Worm (Caenorhabditis elegans) whole organism, young adult: ENCODE results near the gene F14F9.8.

Source experiments
- F22D6.2 ChIP-seq: sonication (generic microtip); optimal IDR thresholded peaks from 2 replicates; lab custom pipeline; 2016; ENCODE audit warnings: mild to moderate bottlenecking, missing genetic modification characterization, missing compliant biosample characterization
- K11D2.4 ChIP-seq: fragments of 200-800 bp; sonication (Bioruptor generic); IDR thresholded peaks from 2 replicates; pipeline ENCODE4 v1.3.6; 2022; ENCODE audit warnings: missing genetic modification reagents, missing genetic modification characterization, missing compliant biosample characterization
- Y53G8AR.9 ChIP-seq: fragments of 200-800 bp; sonication (Bioruptor generic); conservative IDR thresholded peaks from 2 replicates; pipeline ENCODE4 v1.3.6; 2022; ENCODE audit warnings: missing genetic modification reagents, missing genetic modification characterization, missing compliant biosample characterization
- ama-1 ChIP-seq, 3 experiments: fragments of 150-350 bp in 1 of 3; sonication (generic microtip) in 2 of 3; optimal IDR thresholded peaks; 2 replicates each; lab custom pipeline; 2014 to 2018; ENCODE audit warnings: missing biosample characterization in 2 of 3, missing genetic modification characterization in 2 of 3, missing genetic modification reagents in 2 of 3
- ceh-27 ChIP-seq: fragments of 200-800 bp; sonication (Bioruptor generic); optimal IDR thresholded peaks from 2 replicates; lab custom pipeline; 2018; ENCODE audit warnings: mild to moderate bottlenecking, missing genetic modification characterization, moderate library complexity, missing compliant biosample characterization
- ceh-91 ChIP-seq: fragments of 200-800 bp; sonication (Bioruptor generic); IDR thresholded peaks from 2 replicates; pipeline ENCODE4 v1.3.6; 2022; ENCODE audit warnings: missing genetic modification reagents, missing genetic modification characterization, missing compliant biosample characterization
- ets-4 ChIP-seq: fragments of 200-800 bp; sonication (Bioruptor generic); optimal IDR thresholded peaks from 2 replicates; lab custom pipeline; 2018; ENCODE audit warnings: mild to moderate bottlenecking, missing genetic modification characterization, missing compliant biosample characterization
- hmg-1.2 ChIP-seq: fragments of 200-800 bp; sonication (Bioruptor generic); IDR thresholded peaks from 2 replicates; pipeline ENCODE4 v1.3.6; 2022; ENCODE audit warnings: missing genetic modification reagents, missing genetic modification characterization, missing compliant biosample characterization
- lir-1 ChIP-seq: fragments of 200-800 bp; sonication (Bioruptor generic); conservative IDR thresholded peaks from 2 replicates; pipeline ENCODE4 v1.3.6; 2022; ENCODE audit warnings: missing genetic modification reagents, missing genetic modification characterization, missing compliant biosample characterization
- lsl-1 ChIP-seq: fragments of 200-800 bp; sonication (Bioruptor generic); optimal IDR thresholded peaks from 2 replicates; lab custom pipeline; 2018; ENCODE audit warnings: mild to moderate bottlenecking, missing genetic modification characterization, moderate library complexity, missing compliant biosample characterization
- tbp1 ChIP-seq: fragments of 200-800 bp; sonication (Bioruptor generic); optimal IDR thresholded peaks from 2 replicates; lab custom pipeline; 2018; ENCODE audit warnings: mild to moderate bottlenecking, missing genetic modification characterization, missing compliant biosample characterization

ce11 chrV:5107816-5108215 is 22.3 kb upstream of the F14F9.8 start, which contains the start of gene srab-3:
- TF ChIP-seq Y53G8AR.9 (no peak), lsl-1 (GFP tag; lab: Kevin White, UChicago) (no peak), K11D2.4 (GFP tag; lab: Robert Waterston, UW) (no peak), ceh-27 (GFP tag; lab: Kevin White, UChicago) (no peak), tbp1 (GFP tag; lab: Kevin White, UChicago) (no peak), ama-1 (optimal IDR thresholded peaks at IDR 0.05; lab: Kevin White, UChicago) (no peak), ama-1 (GFP tag; optimal IDR thresholded peaks at IDR 0.05; lab: Kevin White, UChicago) (no peak), lir-1 (GFP tag; lab: Robert Waterston, UW) (no peak), ets-4 (GFP tag; lab: Kevin White, UChicago) (no peak), ceh-91 (no peak), F22D6.2 (tag; lab: Kevin White, UChicago) (no peak), hmg-1.2 (no peak)
